Fruit fly (Drosophila melanogaster) whole organism, embryonic: ENCODE measurements around the gene Dhc93AB.

Experiments
- Adf1 ChIP-seq: fragments of 200-800 bp; sonication (Bioruptor generic); IDR thresholded peaks from 2 replicates; pipeline ENCODE4 v1.3.6; 2022; ENCODE audit warnings: missing biosample characterization, missing genetic modification characterization
- Asciz ChIP-seq: fragments of 200-800 bp; sonication (Bioruptor generic); optimal IDR thresholded peaks from 2 replicates; lab custom pipeline; 2017; ENCODE audit warnings: missing biosample characterization, mild to moderate bottlenecking, missing genetic modification characterization, missing genetic modification reagents
- CG10543 ChIP-seq: fragments of 200-800 bp; sonication (Bioruptor generic); optimal IDR thresholded peaks from 3 replicates; lab custom pipeline; 2017; ENCODE audit warnings: missing biosample characterization, mild to moderate bottlenecking, missing genetic modification characterization, moderate library complexity
- CG11456 ChIP-seq: fragments of 200-800 bp; sonication (Bioruptor generic); IDR thresholded peaks from 3 replicates; pipeline ENCODE4 v1.3.6; 2022; ENCODE audit warnings: missing biosample characterization, missing genetic modification characterization
- CG1233 ChIP-seq: fragments of 200-800 bp; sonication (Bioruptor generic); optimal IDR thresholded peaks from 4 replicates; lab custom pipeline; 2018; ENCODE audit warnings: missing biosample characterization, mild to moderate bottlenecking, missing genetic modification characterization
- CG12769 ChIP-seq: fragments of 200-800 bp; sonication (Bioruptor generic); optimal IDR thresholded peaks from 2 replicates; lab custom pipeline; 2019; ENCODE audit warnings: missing biosample characterization, mild to moderate bottlenecking, missing genetic modification characterization, moderate library complexity
- CG14710 ChIP-seq: fragments of 200-800 bp; sonication (Bioruptor generic); optimal IDR thresholded peaks from 3 replicates; lab custom pipeline; 2019; ENCODE audit warnings: missing biosample characterization, mild to moderate bottlenecking, missing genetic modification characterization, moderate library complexity
- CG15696 ChIP-seq: fragments of 200-800 bp; sonication (Bioruptor generic); optimal IDR thresholded peaks from 2 replicates; lab custom pipeline; 2019; ENCODE audit warnings: missing biosample characterization, mild to moderate bottlenecking, missing genetic modification characterization, moderate library complexity
- CG2202 ChIP-seq: fragments of 200-800 bp; sonication (Bioruptor generic); optimal IDR thresholded peaks from 2 replicates; lab custom pipeline; 2018; ENCODE audit warnings: missing biosample characterization, mild to moderate bottlenecking, missing genetic modification characterization
- CG30431 ChIP-seq: fragments of 200-800 bp; sonication (Bioruptor generic); optimal IDR thresholded peaks from 2 replicates; lab custom pipeline; 2017; ENCODE audit warnings: missing biosample characterization, missing genetic modification characterization
- CG31224 ChIP-seq: fragments of 200-800 bp; sonication (Bioruptor generic); IDR thresholded peaks from 2 replicates; pipeline ENCODE4 v1.3.6; 2022; ENCODE audit warnings: missing biosample characterization, missing genetic modification characterization
- CG3281 ChIP-seq: fragments of 200-800 bp; sonication (Bioruptor generic); optimal IDR thresholded peaks from 3 replicates; lab custom pipeline; 2017; ENCODE audit warnings: missing biosample characterization, mild to moderate bottlenecking, missing genetic modification characterization
- CG33557 ChIP-seq: fragments of 200-800 bp; sonication (Bioruptor generic); optimal IDR thresholded peaks from 2 replicates; lab custom pipeline; 2019; ENCODE audit warnings: missing biosample characterization, mild to moderate bottlenecking, missing genetic modification characterization, moderate library complexity
- CG34376 ChIP-seq: fragments of 200-800 bp; sonication (Bioruptor generic); optimal IDR thresholded peaks from 2 replicates; lab custom pipeline; 2018; ENCODE audit warnings: missing biosample characterization, mild to moderate bottlenecking, missing genetic modification characterization
- CG4707 ChIP-seq: fragments of 200-800 bp; sonication (Bioruptor generic); optimal IDR thresholded peaks from 2 replicates; lab custom pipeline; 2018; ENCODE audit warnings: missing biosample characterization, mild to moderate bottlenecking, missing genetic modification characterization, moderate library complexity
- CG5953 ChIP-seq: fragments of 200-800 bp; sonication (Bioruptor generic); IDR thresholded peaks from 2 replicates; pipeline ENCODE4 v1.3.6; 2022; ENCODE audit warnings: missing biosample characterization, missing genetic modification characterization
- CG8290 ChIP-seq, 3 experiments: fragments of 200-800 bp; sonication (Bioruptor generic); optimal IDR thresholded peaks; 2 replicates each; lab custom pipeline; 2016 to 2019; ENCODE audit warnings: missing biosample characterization in 3 of 3, missing genetic modification characterization in 3 of 3, mild to moderate bottlenecking in 2 of 3, moderate library complexity in 1 of 3
- Camta ChIP-seq: fragments of 200-800 bp; sonication (Bioruptor generic); optimal IDR thresholded peaks from 2 replicates; lab custom pipeline; 2016; ENCODE audit warnings: missing biosample characterization, missing genetic modification characterization
- Deaf1 ChIP-seq: fragments of 200-800 bp; optimal IDR thresholded peaks from 3 replicates; lab custom pipeline; 2019; ENCODE audit warnings: missing biosample characterization, mild to moderate bottlenecking, missing genetic modification characterization, moderate library complexity
- Fer1 ChIP-seq: fragments of 200-800 bp; sonication (Bioruptor generic); optimal IDR thresholded peaks from 2 replicates; lab custom pipeline; 2017; ENCODE audit warnings: missing biosample characterization, mild to moderate bottlenecking, missing genetic modification characterization
- MTF-1 ChIP-seq: fragments of 200-800 bp; sonication (Bioruptor generic); optimal IDR thresholded peaks from 2 replicates; lab custom pipeline; 2018; ENCODE audit warnings: missing biosample characterization, mild to moderate bottlenecking, missing genetic modification characterization, borderline replicate concordance
- Med ChIP-seq: fragments of 200-800 bp; sonication (Bioruptor generic); peaks from one replicate; lab custom pipeline; 2016; ENCODE audit warnings: missing biosample characterization, missing genetic modification characterization, mild to moderate bottlenecking, inconsistent platforms, moderate library complexity
- Poxn ChIP-seq: fragments of 200-800 bp; sonication (Bioruptor generic); IDR thresholded peaks from 2 replicates; pipeline ENCODE4 v1.3.6; 2022; ENCODE audit warnings: missing biosample characterization, missing genetic modification characterization
- Rx ChIP-seq: fragments of 200-800 bp; sonication (Bioruptor generic); IDR thresholded peaks from 2 replicates; pipeline ENCODE4 v1.3.6; 2022; ENCODE audit warnings: missing biosample characterization, missing genetic modification characterization
- Taf1 ChIP-seq: fragments of 200-800 bp; sonication (Bioruptor generic); IDR thresholded peaks from 2 replicates; pipeline ENCODE4 v1.3.6; 2022; ENCODE audit warnings: missing biosample characterization, missing genetic modification characterization
- ap ChIP-seq: fragments of 200-800 bp; sonication (Bioruptor generic); IDR thresholded peaks from 2 replicates; pipeline ENCODE4 v1.3.6; 2022; ENCODE audit warnings: missing biosample characterization, missing genetic modification characterization
- ash1 ChIP-seq: fragments of 200-800 bp; sonication (Bioruptor generic); optimal IDR thresholded peaks from 2 replicates; lab custom pipeline; 2018; ENCODE audit warnings: missing biosample characterization, mild to moderate bottlenecking, missing genetic modification characterization
- bowl ChIP-seq: fragments of 200-800 bp; sonication (Bioruptor generic); IDR thresholded peaks from 2 replicates; pipeline ENCODE4 v1.3.6; 2022; ENCODE audit warnings: missing biosample characterization, missing genetic modification characterization
- btn ChIP-seq: fragments of 200-800 bp; sonication (Bioruptor generic); optimal IDR thresholded peaks from 2 replicates; lab custom pipeline; 2016; ENCODE audit warnings: missing biosample characterization, missing genetic modification characterization
- chinmo ChIP-seq: fragments of 200-800 bp; sonication (Bioruptor generic); IDR thresholded peaks from 4 replicates; pipeline ENCODE4 v1.3.6; 2022; ENCODE audit warnings: missing biosample characterization, missing genetic modification characterization; ENCODE audit not compliant: partially characterized antibody
- ci ChIP-seq: fragments of 200-800 bp; sonication (Bioruptor generic); IDR thresholded peaks from 3 replicates; pipeline ENCODE4 v1.3.6; 2022; ENCODE audit warnings: missing biosample characterization, missing genetic modification characterization
- cwo ChIP-seq: fragments of 200-800 bp; sonication (Bioruptor generic); optimal IDR thresholded peaks from 3 replicates; lab custom pipeline; 2017; ENCODE audit warnings: missing biosample characterization, missing genetic modification characterization, mild to moderate bottlenecking, moderate library complexity, missing genetic modification reagents
- da ChIP-seq: fragments of 200-800 bp; sonication (Bioruptor generic); optimal IDR thresholded peaks from 2 replicates; lab custom pipeline; 2016; ENCODE audit warnings: missing biosample characterization, missing genetic modification characterization
- dmrt11E ChIP-seq: fragments of 200-800 bp; sonication (Bioruptor generic); optimal IDR thresholded peaks from 3 replicates; lab custom pipeline; 2018; ENCODE audit warnings: missing biosample characterization, mild to moderate bottlenecking, missing genetic modification characterization, moderate library complexity
- exex ChIP-seq: fragments of 200-800 bp; sonication (Bioruptor generic); optimal IDR thresholded peaks from 4 replicates; lab custom pipeline; 2018; ENCODE audit warnings: missing biosample characterization, mild to moderate bottlenecking, missing genetic modification characterization, moderate library complexity
- grn ChIP-seq: fragments of 200-800 bp; sonication (Bioruptor generic); optimal IDR thresholded peaks from 3 replicates; lab custom pipeline; 2017; ENCODE audit warnings: missing biosample characterization, missing genetic modification characterization
- lab ChIP-seq: fragments of 200-800 bp; sonication (Bioruptor generic); optimal IDR thresholded peaks from 3 replicates; lab custom pipeline; 2017; ENCODE audit warnings: missing biosample characterization, missing genetic modification characterization, mild to moderate bottlenecking, moderate library complexity, missing genetic modification reagents
- lbe ChIP-seq: fragments of 200-800 bp; sonication (Bioruptor generic); optimal IDR thresholded peaks from 2 replicates; lab custom pipeline; 2016; ENCODE audit warnings: missing biosample characterization, mild to moderate bottlenecking, missing genetic modification characterization
- nerfin-2 ChIP-seq: fragments of 200-800 bp; sonication (Bioruptor generic); IDR thresholded peaks from 2 replicates; pipeline ENCODE4 v1.3.6; 2022; ENCODE audit warnings: missing biosample characterization, missing genetic modification characterization; ENCODE audit not compliant: partially characterized antibody
- nom ChIP-seq: fragments of 200-800 bp; sonication (Bioruptor generic); optimal IDR thresholded peaks from 2 replicates; lab custom pipeline; 2017; ENCODE audit warnings: missing biosample characterization, missing genetic modification characterization, mild to moderate bottlenecking, moderate library complexity, missing genetic modification reagents
- pzg ChIP-seq: fragments of 200-800 bp; sonication (Bioruptor generic); optimal IDR thresholded peaks from 3 replicates; lab custom pipeline; 2018; ENCODE audit warnings: missing biosample characterization, mild to moderate bottlenecking, missing genetic modification characterization, moderate library complexity
- sd ChIP-seq: fragments of 200-800 bp; sonication (Bioruptor generic); optimal IDR thresholded peaks from 3 replicates; lab custom pipeline; 2018; ENCODE audit warnings: missing biosample characterization, mild to moderate bottlenecking, missing genetic modification characterization, moderate library complexity
- sens ChIP-seq: fragments of 200-800 bp; sonication (Bioruptor generic); peaks from one replicate; lab custom pipeline; 2016; ENCODE audit warnings: missing biosample characterization, missing genetic modification characterization
- stwl ChIP-seq: fragments of 200-800 bp; sonication (Bioruptor generic); optimal IDR thresholded peaks from 3 replicates; lab custom pipeline; 2018; ENCODE audit warnings: missing biosample characterization, mild to moderate bottlenecking, missing genetic modification characterization, moderate library complexity
- sug ChIP-seq: fragments of 200-800 bp; optimal IDR thresholded peaks from 2 replicates; lab custom pipeline; 2019; ENCODE audit warnings: missing biosample characterization, mild to moderate bottlenecking, missing genetic modification characterization, moderate library complexity
- zfh1 ChIP-seq: fragments of 200-800 bp; sonication (Bioruptor generic); IDR thresholded peaks from 3 replicates; pipeline ENCODE4 v1.3.6; 2022; ENCODE audit warnings: missing biosample characterization, missing genetic modification characterization

Dhc93AB gene

DNA sequence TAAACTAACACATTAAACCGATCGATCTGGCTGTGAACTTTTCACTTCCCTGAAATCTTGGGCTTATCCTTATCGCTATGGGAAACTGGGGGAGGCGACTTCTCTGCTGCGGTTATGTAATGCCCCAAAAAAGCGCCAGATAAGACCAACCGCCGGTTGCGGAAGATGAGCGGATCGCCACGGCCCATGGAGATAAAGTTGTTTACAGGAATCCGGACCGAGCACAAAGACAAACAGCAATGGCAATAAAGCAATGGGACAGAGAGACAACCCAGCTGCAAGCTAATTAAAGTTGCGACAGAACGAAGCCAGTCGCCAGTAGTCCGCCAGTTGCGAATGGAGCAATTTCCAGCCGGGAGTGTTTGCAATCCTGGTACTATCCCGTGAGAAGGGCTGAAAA, 26.7 kb downstream of the Dhc93AB start, which contains the start of gene CG5697 (continued):
- peak; percentile 24 for TF ChIP-seq MTF-1
- no peak for TF ChIP-seq Camta
- TF ChIP-seq da, result no peak
- no peak for TF ChIP-seq bowl
- TF ChIP-seq Fer1, result peak; percentile 7
- TF ChIP-seq CG11456 (GFP tag; lab: Robert Waterston, UW), result 0 out of 3 replicates have a peak, but pooled peaks have one; percentile 27
- TF ChIP-seq Adf1 (GFP tag; lab: Robert Waterston, UW), result 0 out of 2 replicates have a peak, but pooled peaks have one; percentile 30
- no peak for TF ChIP-seq nom (GFP tag; lab: Kevin White, UChicago)
- TF ChIP-seq Poxn, result no peak
- peak; percentile 41 for TF ChIP-seq lab
- peak; percentile 31 for TF ChIP-seq CG12769 (tag; lab: Kevin White, UChicago)
- TF ChIP-seq CG10543 (GFP tag; lab: Kevin White, UChicago), result peak; percentile 46
- no peak for TF ChIP-seq ash1
- no peak for TF ChIP-seq CG8290 (GFP tag; optimal IDR thresholded peaks at IDR 0.05; lab: Kevin White, UChicago)
- TF ChIP-seq CG8290 (tag; optimal IDR thresholded peaks at IDR 0.05; lab: Kevin White, UChicago), result peak in 1 of 2 experiments; percentile 12
- 0 out of 2 replicates have a peak, but pooled peaks have one; percentile 2 for TF ChIP-seq ap (GFP tag; lab: Robert Waterston, UW)
- TF ChIP-seq CG31224 (GFP tag; lab: Robert Waterston, UW), result no peak
- no peak for TF ChIP-seq zfh1 (GFP tag; lab: Robert Waterston, UW)
- no peak for TF ChIP-seq btn (GFP tag; lab: Kevin White, UChicago)

DNA sequence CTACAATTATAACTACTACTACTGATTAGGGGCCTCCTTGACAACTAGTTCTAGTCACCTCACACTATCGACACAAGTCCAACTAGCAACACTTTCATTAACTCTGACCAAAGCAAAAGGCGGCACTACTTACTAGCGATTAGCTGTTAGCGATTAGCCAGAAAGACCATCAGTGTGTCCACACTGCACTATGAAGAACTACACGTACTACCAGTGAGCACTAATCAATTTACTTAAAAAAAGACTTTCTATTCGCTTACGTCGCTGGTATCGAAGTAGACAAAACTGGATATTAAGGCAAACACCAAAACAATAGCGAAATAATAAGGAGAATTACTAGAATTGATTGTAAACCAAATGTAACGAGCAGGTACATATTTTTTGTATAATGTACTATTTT, 28.5 kb downstream of the Dhc93AB start:
- TF ChIP-seq Med (peak; percentile 50), stwl (tag; lab: Kevin White, UChicago) (peak; percentile 93), lbe (GFP tag; lab: Kevin White, UChicago) (no peak), CG14710 (tag; lab: Kevin White, UChicago) (peak; percentile 73)

DNA sequence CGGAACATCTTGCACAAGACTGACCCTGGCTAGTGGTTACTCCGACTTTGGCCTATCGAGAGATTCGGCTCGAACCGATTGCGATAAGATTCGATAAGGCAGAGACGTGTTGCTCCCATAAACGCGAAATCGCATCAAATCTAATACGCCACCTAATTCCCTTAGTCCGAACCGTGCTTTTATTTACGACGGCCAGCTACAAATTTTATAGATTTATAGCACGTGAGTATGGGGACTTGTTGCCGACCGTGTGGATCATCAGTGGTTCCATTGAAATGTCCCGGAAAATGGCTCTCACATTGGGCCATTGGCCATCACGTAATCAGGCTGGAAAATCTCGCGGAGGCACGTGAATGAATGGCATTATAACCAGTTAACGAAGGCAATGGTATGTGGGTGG, 35.3 kb downstream of the Dhc93AB start, which contains the start of gene Alp5:
TSS of gene Alp5 (minus strand) at position 24 of the 400 bp plus-strand sequence.
- TF ChIP-seq Deaf1 (tag; lab: Kevin White, UChicago) (no peak), sug (peak; percentile 54), exex (tag; lab: Kevin White, UChicago) (peak; percentile 78), grn (GFP tag; lab: Kevin White, UChicago) (peak; percentile 43), pzg (GFP tag; lab: Kevin White, UChicago) (no peak), Asciz (no peak), CG3281 (GFP tag; lab: Kevin White, UChicago) (peak; percentile 2), chinmo (GFP tag; lab: Robert Waterston, UW) (0 out of 4 replicates have a peak, but pooled peaks have one; percentile 33), Rx (GFP tag; lab: Robert Waterston, UW) (no peak), sd (tag; lab: Kevin White, UChicago) (peak; percentile 2), cwo (GFP tag; lab: Kevin White, UChicago) (peak; percentile 89)

DNA sequence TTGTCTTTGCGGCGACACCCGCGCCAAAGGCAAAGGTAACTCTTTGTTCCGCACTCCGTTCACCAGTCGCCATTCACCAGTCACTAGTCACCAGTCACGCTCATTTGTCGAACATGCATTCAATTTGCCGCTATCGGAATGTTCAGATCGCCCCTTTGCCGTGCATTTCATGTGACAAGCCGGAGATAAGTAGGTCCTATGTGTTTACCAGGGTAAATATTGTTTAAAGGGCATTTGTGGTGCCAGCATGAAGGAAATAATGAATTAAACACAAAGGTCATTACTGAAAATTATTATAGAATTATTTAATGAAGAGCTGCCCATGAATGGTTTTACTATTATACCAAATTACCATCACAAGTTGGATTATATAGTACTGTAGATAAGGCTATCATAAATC, 41.2 kb downstream of the Dhc93AB start:
- TF ChIP-seq sens (peak; percentile 83), dmrt11E (tag; lab: Kevin White, UChicago) (peak; percentile 10), Taf1 (no peak), CG5953 (GFP tag; lab: Robert Waterston, UW) (no peak), ci (no peak), CG10543 (GFP tag; lab: Kevin White, UChicago) (peak; percentile 3), CG30431 (no peak), CG4707 (GFP tag; lab: Kevin White, UChicago) (peak; percentile 23), CG2202 (tag; lab: Kevin White, UChicago) (peak; percentile 27), Poxn (no peak), CG15696 (tag; lab: Kevin White, UChicago) (peak; percentile 55), nerfin-2 (no peak), lab (peak; percentile 15), CG1233 (GFP tag; lab: Kevin White, UChicago) (peak; percentile 34), CG34376 (no peak), CG33557 (GFP tag; lab: Kevin White, UChicago) (peak; percentile 74)
